Fruit fly (Drosophila melanogaster): ENCODE measurements around the gene CG18746.

DNA sequence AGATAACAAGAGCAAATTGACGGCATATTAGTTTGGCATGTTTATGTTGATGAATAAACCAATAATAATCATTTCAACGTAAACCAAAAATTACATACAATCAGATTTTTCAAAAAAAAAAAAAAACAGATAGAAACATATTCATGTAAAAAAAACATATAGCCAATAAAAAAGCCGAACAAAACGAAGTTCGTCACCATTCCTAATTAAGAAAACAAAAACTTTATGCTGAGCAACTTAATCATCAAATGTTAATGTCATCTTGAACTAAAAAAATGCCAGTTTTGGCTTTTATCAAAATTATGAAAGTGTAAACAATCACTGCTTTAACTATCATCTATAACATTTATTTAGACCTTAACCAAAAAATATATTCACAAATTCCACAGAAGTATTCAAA lies 32.2 kb downstream of the CG18746 start, which contains the start of gene CG10919:
- TF ChIP-seq CTCF (optimal IDR thresholded peaks at IDR 0.05) (no peak), CG8478 (optimal IDR thresholded peaks at IDR 0.05) (no peak)

Measured in S2 (cell line).